Fruit fly (Drosophila melanogaster) whole organism, embryonic: ENCODE results near the gene CG44838.

Experiments used
- Aef1 ChIP-seq: fragments of 200-800 bp; sonication (Bioruptor generic); IDR thresholded peaks from 3 replicates; pipeline ENCODE4 v1.3.6; 2022; ENCODE audit warnings: missing biosample characterization, missing genetic modification characterization
- B-H1 ChIP-seq: fragments of 200-800 bp; sonication (Bioruptor generic); IDR thresholded peaks from 3 replicates; pipeline ENCODE4 v1.3.6; 2022; ENCODE audit warnings: missing biosample characterization, missing genetic modification characterization
- CG11456 ChIP-seq: fragments of 200-800 bp; sonication (Bioruptor generic); IDR thresholded peaks from 3 replicates; pipeline ENCODE4 v1.3.6; 2022; ENCODE audit warnings: missing biosample characterization, missing genetic modification characterization
- CG11504 ChIP-seq: fragments of 200-800 bp; sonication (Bioruptor generic); optimal IDR thresholded peaks from 3 replicates; lab custom pipeline; 2019; ENCODE audit warnings: missing biosample characterization, mild to moderate bottlenecking, missing genetic modification characterization, moderate library complexity
- CG12219 ChIP-seq: fragments of 200-800 bp; sonication (Bioruptor generic); optimal IDR thresholded peaks from 3 replicates; lab custom pipeline; 2018; ENCODE audit warnings: missing biosample characterization, mild to moderate bottlenecking, missing genetic modification characterization
- CG12744 ChIP-seq: fragments of 200-800 bp; sonication (Bioruptor generic); optimal IDR thresholded peaks from 2 replicates; lab custom pipeline; 2016; ENCODE audit warnings: missing biosample characterization, missing genetic modification characterization
- CG13775 ChIP-seq: fragments of 200-800 bp; sonication (Bioruptor generic); optimal IDR thresholded peaks from 3 replicates; lab custom pipeline; 2017; ENCODE audit warnings: missing biosample characterization, mild to moderate bottlenecking, missing genetic modification characterization
- CG14860 ChIP-seq: fragments of 200-800 bp; sonication (Bioruptor generic); IDR thresholded peaks from 3 replicates; pipeline ENCODE4 v1.3.6; 2022; ENCODE audit warnings: missing biosample characterization, missing genetic modification characterization; ENCODE audit not compliant: partially characterized antibody
- CG17328 ChIP-seq: fragments of 200-800 bp; sonication (Bioruptor generic); IDR thresholded peaks from 2 replicates; pipeline ENCODE4 v1.3.6; 2022; ENCODE audit warnings: missing biosample characterization, missing genetic modification characterization
- CG17612 ChIP-seq: fragments of 200-800 bp; sonication (Bioruptor generic); IDR thresholded peaks from 2 replicates; pipeline ENCODE4 v1.3.6; 2022; ENCODE audit warnings: missing biosample characterization, missing genetic modification characterization
- CG1792 ChIP-seq: fragments of 200-800 bp; sonication (Bioruptor generic); optimal IDR thresholded peaks from 2 replicates; lab custom pipeline; 2016; ENCODE audit warnings: missing biosample characterization, missing genetic modification characterization
- CG18011 ChIP-seq: fragments of 200-800 bp; sonication (Bioruptor generic); optimal IDR thresholded peaks from 2 replicates; lab custom pipeline; 2017; ENCODE audit warnings: missing biosample characterization, missing genetic modification characterization, mild to moderate bottlenecking, moderate library complexity, missing genotype
- CG2116 ChIP-seq: fragments of 200-800 bp; sonication (Bioruptor generic); optimal IDR thresholded peaks from 3 replicates; lab custom pipeline; 2018; ENCODE audit warnings: missing biosample characterization, mild to moderate bottlenecking, missing genetic modification characterization
- CG30431 ChIP-seq: fragments of 200-800 bp; sonication (Bioruptor generic); optimal IDR thresholded peaks from 2 replicates; lab custom pipeline; 2017; ENCODE audit warnings: missing biosample characterization, missing genetic modification characterization
- CG32772 ChIP-seq: fragments of 200-800 bp; sonication (Bioruptor generic); IDR thresholded peaks from 2 replicates; pipeline ENCODE4 v1.3.6; 2022; ENCODE audit warnings: missing biosample characterization, missing genetic modification characterization
- CG3995 ChIP-seq: fragments of 200-800 bp; sonication (Bioruptor generic); optimal IDR thresholded peaks from 3 replicates; lab custom pipeline; 2016; ENCODE audit warnings: missing biosample characterization, missing genetic modification characterization
- CG4424 ChIP-seq: fragments of 200-800 bp; sonication (Bioruptor generic); optimal IDR thresholded peaks from 3 replicates; lab custom pipeline; 2016; ENCODE audit warnings: missing biosample characterization, missing genetic modification characterization
- CG4820 ChIP-seq: fragments of 200-800 bp; sonication (Bioruptor generic); optimal IDR thresholded peaks from 3 replicates; lab custom pipeline; 2016; ENCODE audit warnings: missing biosample characterization, missing genetic modification characterization
- CG6254 ChIP-seq: fragments of 200-800 bp; sonication (Bioruptor generic); optimal IDR thresholded peaks from 3 replicates; lab custom pipeline; 2017; ENCODE audit warnings: mild to moderate bottlenecking, missing biosample characterization, missing genetic modification reagents, missing genetic modification characterization
- CG8924 ChIP-seq: fragments of 200-800 bp; optimal IDR thresholded peaks from 3 replicates; lab custom pipeline; 2019; ENCODE audit warnings: missing biosample characterization, mild to moderate bottlenecking, missing genetic modification characterization, moderate library complexity
- CG9817 ChIP-seq: fragments of 200-800 bp; sonication (Bioruptor generic); optimal IDR thresholded peaks from 2 replicates; lab custom pipeline; 2018; ENCODE audit warnings: missing biosample characterization, mild to moderate bottlenecking, missing genetic modification characterization, moderate library complexity
- Hand ChIP-seq: fragments of 200-800 bp; sonication (Bioruptor generic); optimal IDR thresholded peaks from 2 replicates; lab custom pipeline; 2017; ENCODE audit warnings: mild to moderate bottlenecking, missing biosample characterization, missing genetic modification reagents, missing genetic modification characterization
- NFAT ChIP-seq: fragments of 200-800 bp; sonication (Bioruptor generic); IDR thresholded peaks from 2 replicates; pipeline ENCODE4 v1.3.6; 2022; ENCODE audit warnings: missing biosample characterization, missing genetic modification characterization
- Nf-YC ChIP-seq: fragments of 200-800 bp; optimal IDR thresholded peaks from 3 replicates; lab custom pipeline; 2019; ENCODE audit warnings: missing biosample characterization, mild to moderate bottlenecking, missing genetic modification characterization, moderate library complexity
- Oli ChIP-seq: fragments of 200-800 bp; sonication (Bioruptor generic); optimal IDR thresholded peaks from 2 replicates; lab custom pipeline; 2018; ENCODE audit warnings: missing biosample characterization, mild to moderate bottlenecking, missing genetic modification characterization, moderate library complexity
- Opbp ChIP-seq: fragments of 200-800 bp; sonication (Bioruptor generic); IDR thresholded peaks from 3 replicates; pipeline ENCODE4 v1.3.6; 2022; ENCODE audit warnings: missing biosample characterization, missing genetic modification characterization; ENCODE audit not compliant: partially characterized antibody
- Ptx1 ChIP-seq: fragments of 200-800 bp; sonication (Bioruptor generic); IDR thresholded peaks from 2 replicates; pipeline ENCODE4 v1.3.6; 2022; ENCODE audit warnings: missing biosample characterization, missing genetic modification characterization
- bigmax ChIP-seq: fragments of 200-800 bp; sonication (Bioruptor generic); optimal IDR thresholded peaks from 2 replicates; lab custom pipeline; 2018; ENCODE audit warnings: missing biosample characterization, mild to moderate bottlenecking, missing genetic modification characterization
- cwo ChIP-seq: fragments of 200-800 bp; sonication (Bioruptor generic); optimal IDR thresholded peaks from 3 replicates; lab custom pipeline; 2017; ENCODE audit warnings: missing biosample characterization, missing genetic modification characterization, mild to moderate bottlenecking, moderate library complexity, missing genetic modification reagents
- dan ChIP-seq: fragments of 200-800 bp; sonication (Bioruptor generic); IDR thresholded peaks from 2 replicates; pipeline ENCODE4 v1.3.6; 2022; ENCODE audit warnings: missing biosample characterization, missing genetic modification characterization
- dimm ChIP-seq: fragments of 200-800 bp; sonication (Bioruptor generic); IDR thresholded peaks from 2 replicates; pipeline ENCODE4 v1.3.6; 2022; ENCODE audit warnings: missing biosample characterization, missing genetic modification characterization
- disco-r ChIP-seq: fragments of 200-800 bp; sonication (Bioruptor generic); optimal IDR thresholded peaks from 2 replicates; lab custom pipeline; 2016; ENCODE audit warnings: missing biosample characterization, missing genetic modification characterization
- eve ChIP-seq, 2 experiments: fragments of >200 bp; optimal IDR thresholded peaks; 2 replicates each; lab custom pipeline; 2017; ENCODE audit warnings: missing biosample characterization in 2 of 2, missing genetic modification characterization in 2 of 2
- h ChIP-seq: fragments of >200 bp; optimal IDR thresholded peaks from 2 replicates; lab custom pipeline; 2017
- hb ChIP-seq: fragments of 200-800 bp; sonication (Bioruptor generic); IDR thresholded peaks from 3 replicates; pipeline ENCODE4 v1.3.6; 2022; ENCODE audit warnings: missing biosample characterization, missing genetic modification characterization; ENCODE audit not compliant: partially characterized antibody
- lov ChIP-seq, 2 experiments: fragments of 200-800 bp in 1 of 2; fragments of >200 bp in 1 of 2; sonication (Bioruptor generic) in 1 of 2; IDR thresholded peaks in 1 of 2; optimal IDR thresholded peaks in 1 of 2; 2 replicates in 1 of 2; 3 replicates in 1 of 2; pipeline versions ENCODE4 v1.3.6 to Lab custom; 2017 to 2022; ENCODE audit warnings: missing biosample characterization in 1 of 2, missing genetic modification characterization in 1 of 2
- mam ChIP-seq: fragments of 200-800 bp; sonication (Bioruptor generic); optimal IDR thresholded peaks from 3 replicates; lab custom pipeline; 2016; ENCODE audit warnings: missing biosample characterization, missing genetic modification characterization
- mld ChIP-seq: fragments of 200-800 bp; sonication (Bioruptor generic); IDR thresholded peaks from 3 replicates; pipeline ENCODE4 v1.3.6; 2022; ENCODE audit warnings: missing biosample characterization, missing genetic modification characterization; ENCODE audit not compliant: partially characterized antibody
- nerfin-1 ChIP-seq: fragments of 200-800 bp; sonication (Bioruptor generic); optimal IDR thresholded peaks from 3 replicates; lab custom pipeline; 2019; ENCODE audit warnings: missing biosample characterization, mild to moderate bottlenecking, missing genetic modification characterization, moderate library complexity
- nerfin-2 ChIP-seq: fragments of 200-800 bp; sonication (Bioruptor generic); IDR thresholded peaks from 2 replicates; pipeline ENCODE4 v1.3.6; 2022; ENCODE audit warnings: missing biosample characterization, missing genetic modification characterization; ENCODE audit not compliant: partially characterized antibody
- nom ChIP-seq: fragments of 200-800 bp; sonication (Bioruptor generic); optimal IDR thresholded peaks from 2 replicates; lab custom pipeline; 2017; ENCODE audit warnings: missing biosample characterization, missing genetic modification characterization, mild to moderate bottlenecking, moderate library complexity, missing genetic modification reagents
- pfk ChIP-seq: fragments of 200-800 bp; sonication (Bioruptor generic); optimal IDR thresholded peaks from 2 replicates; lab custom pipeline; 2018; ENCODE audit warnings: missing biosample characterization, mild to moderate bottlenecking, missing genetic modification characterization, moderate library complexity
- prd ChIP-seq, 3 experiments: fragments of >200 bp in 2 of 3; fragments of 200-800 bp in 1 of 3; sonication (Bioruptor generic) in 1 of 3; optimal IDR thresholded peaks in 2 of 3; IDR thresholded peaks in 1 of 3; 2 replicates in 2 of 3; 3 replicates in 1 of 3; pipeline versions ENCODE4 v1.3.6 to Lab custom; 2017 to 2022; ENCODE audit warnings: missing biosample characterization in 1 of 3, missing genetic modification characterization in 1 of 3
- sr ChIP-seq: fragments of 200-800 bp; sonication (Bioruptor generic); IDR thresholded peaks from 3 replicates; pipeline ENCODE4 v1.3.6; 2022; ENCODE audit warnings: missing biosample characterization, missing genetic modification characterization
- stwl ChIP-seq: fragments of 200-800 bp; sonication (Bioruptor generic); optimal IDR thresholded peaks from 3 replicates; lab custom pipeline; 2018; ENCODE audit warnings: missing biosample characterization, mild to moderate bottlenecking, missing genetic modification characterization, moderate library complexity
- unpg ChIP-seq: fragments of 200-800 bp; sonication (Bioruptor generic); optimal IDR thresholded peaks from 3 replicates; lab custom pipeline; 2018; ENCODE audit warnings: missing biosample characterization, mild to moderate bottlenecking, missing genetic modification characterization, moderate library complexity
- vvl ChIP-seq: fragments of 200-800 bp; sonication (Bioruptor generic); IDR thresholded peaks from 2 replicates; pipeline ENCODE4 v1.3.6; 2022; ENCODE audit warnings: missing biosample characterization, missing genetic modification characterization
- zen ChIP-seq: fragments of 200-800 bp; sonication (Bioruptor generic); optimal IDR thresholded peaks from 3 replicates; lab custom pipeline; 2018; ENCODE audit warnings: missing biosample characterization, mild to moderate bottlenecking, missing genetic modification characterization, moderate library complexity

The CG44838 gene

dm6 chr3L:9451522-9452118 lies 9.2 kb upstream of the CG44838 start, which contains the start of the genes CG3448 and ghi (continued):
- TF ChIP-seq lov (optimal IDR thresholded peaks at IDR 0.05; lab: Kevin White, UChicago) (no peak), lov (GFP tag; IDR thresholded peaks at IDR 0.05; lab: Robert Waterston, UW) (no peak), cwo (GFP tag; lab: Kevin White, UChicago) (peak; percentile 41), Oli (tag; lab: Kevin White, UChicago) (no peak), CG32772 (GFP tag; lab: Robert Waterston, UW) (no peak), prd (optimal IDR thresholded peaks at IDR 0.05; lab: Kevin White, UChicago) (no peak), prd (GFP tag; IDR thresholded peaks at IDR 0.05; lab: Robert Waterston, UW) (peak; percentile 58; the same call in 2 of the 3 replicates), zen (tag; lab: Kevin White, UChicago) (peak; percentile 73), CG12219 (GFP tag; lab: Kevin White, UChicago) (no peak), CG1792 (GFP tag; lab: Kevin White, UChicago) (no peak), CG3995 (GFP tag; lab: Kevin White, UChicago) (peak; percentile 37), CG11456 (GFP tag; lab: Robert Waterston, UW) (peak; percentile 58; the same call in 1 of the 3 replicates), Opbp (GFP tag; lab: Robert Waterston, UW) (peak; percentile 75; the same call in 2 of the 3 replicates), dan (GFP tag; lab: Robert Waterston, UW) (no peak), CG14860 (peak; percentile 45; the same call in 1 of the 3 replicates), Aef1 (peak; percentile 58), CG8924 (tag; lab: Kevin White, UChicago) (peak; percentile 51), CG17328 (0 out of 2 replicates have a peak, but pooled peaks have one; percentile 13), CG2116 (GFP tag; lab: Kevin White, UChicago) (peak; percentile 94), nerfin-2 (GFP tag; lab: Robert Waterston, UW) (peak; percentile 79), eve (GFP tag; optimal IDR thresholded peaks at IDR 0.05; lab: Kevin White, UChicago) (no peak), nom (peak; percentile 46), bigmax (GFP tag; lab: Kevin White, UChicago) (no peak), dimm (GFP tag; lab: Robert Waterston, UW) (no peak), Ptx1 (GFP tag; lab: Robert Waterston, UW) (peak; percentile 58), disco-r (GFP tag; lab: Kevin White, UChicago) (no peak), mld (GFP tag; lab: Robert Waterston, UW) (no peak), CG18011 (GFP tag; lab: Kevin White, UChicago) (peak; percentile 46), CG4424 (GFP tag; lab: Kevin White, UChicago) (peak; percentile 75), vvl (GFP tag; lab: Robert Waterston, UW) (peak; percentile 55), Nf-YC (peak; percentile 77), sr (no peak), CG30431 (GFP tag; lab: Kevin White, UChicago) (no peak), CG6254 (GFP tag; lab: Kevin White, UChicago) (no peak), unpg (GFP tag; lab: Kevin White, UChicago) (peak; percentile 62), mam (peak; percentile 59), CG11504 (tag; lab: Kevin White, UChicago) (peak; percentile 71), pfk (GFP tag; lab: Kevin White, UChicago) (no peak), stwl (tag; lab: Kevin White, UChicago) (peak; percentile 93), nerfin-1 (peak; percentile 70), CG13775 (GFP tag; lab: Kevin White, UChicago) (peak; percentile 18), NFAT (GFP tag; lab: Robert Waterston, UW) (peak; percentile 59; the same call in 1 of the 2 replicates), CG9817 (tag; lab: Kevin White, UChicago) (peak; percentile 73), CG12744 (GFP tag; lab: Kevin White, UChicago) (peak; percentile 23), CG4820 (GFP tag; lab: Kevin White, UChicago) (peak; percentile 58), hb (GFP tag; lab: Robert Waterston, UW) (peak; percentile 43; the same call in 1 of the 3 replicates), CG17612 (GFP tag; lab: Robert Waterston, UW) (no peak), B-H1 (peak; percentile 13; the same call in 1 of the 3 replicates), h (lab: Kevin White, UChicago) (no peak), Hand (GFP tag; lab: Kevin White, UChicago) (no peak)
